Worm (Caenorhabditis elegans): ENCODE results near the gene crn-3.

crn-3 gene

ce11 chrII:10574177-10574576, 13.7 kb upstream of the crn-3 start (continued):
- peak; percentile 33 for TF ChIP-seq snpc-4 (GFP tag; optimal IDR thresholded peaks at IDR 0.05)
- no peak for TF ChIP-seq snpc-4 (tag; optimal IDR thresholded peaks at IDR 0.05)
- no peak for TF ChIP-seq sptf-2 (GFP tag; optimal IDR thresholded peaks at IDR 0.05)
- TF ChIP-seq die-1 (tag; optimal IDR thresholded peaks at IDR 0.05), result no peak
- TF ChIP-seq somi-1 (GFP tag; optimal IDR thresholded peaks at IDR 0.05), result no peak
- TF ChIP-seq cebp-2 (GFP tag; IDR thresholded peaks at IDR 0.05), result no peak
- TF ChIP-seq let-526 (GFP tag; IDR thresholded peaks at IDR 0.05), result no peak
- TF ChIP-seq Y53G8AR.9 (GFP tag; conservative IDR thresholded peaks at IDR 0.05), result no peak
- no peak for TF ChIP-seq F33H1.4 (GFP tag; IDR thresholded peaks at IDR 0.05)
- TF ChIP-seq lin-40 (tag; optimal IDR thresholded peaks at IDR 0.05), result no peak
- 0 out of 2 replicates have a peak, but pooled peaks have one; percentile 50 for TF ChIP-seq hsf-1 (GFP tag; IDR thresholded peaks at IDR 0.05)
- no peak for TF ChIP-seq F57A8.1 (GFP tag; optimal IDR thresholded peaks at IDR 0.05)
- TF ChIP-seq ceh-58 (GFP tag; IDR thresholded peaks at IDR 0.05), result no peak
- no peak for TF ChIP-seq hmg-20 (GFP tag; IDR thresholded peaks at IDR 0.05)
- TF ChIP-seq K11D2.4 (GFP tag; IDR thresholded peaks at IDR 0.05), result no peak
- no peak for TF ChIP-seq let-607 (tag; optimal IDR thresholded peaks at IDR 0.05)
- no peak for TF ChIP-seq xnd-1 (tag; optimal IDR thresholded peaks at IDR 0.05)
- no peak for TF ChIP-seq mcd-1 (GFP tag; IDR thresholded peaks at IDR 0.05)
- TF ChIP-seq egl-18 (GFP tag; IDR thresholded peaks at IDR 0.05), result no peak
- TF ChIP-seq snpc-1.1 (tag; optimal IDR thresholded peaks at IDR 0.05; ENCODE audit: insufficient read depth), result no peak
- TF ChIP-seq tbp1 (GFP tag; optimal IDR thresholded peaks at IDR 0.05), result no peak
- no peak for TF ChIP-seq nfyb-1 (GFP tag; IDR thresholded peaks at IDR 0.05)
- no peak for TF ChIP-seq Y56A3A.18 (GFP tag; IDR thresholded peaks at IDR 0.05)
- TF ChIP-seq mel-28 (tag; optimal IDR thresholded peaks at IDR 0.05; ENCODE audit: borderline replicate concordance), result no peak
- TF ChIP-seq nfya-1 (tag; optimal IDR thresholded peaks at IDR 0.05; ENCODE audit: borderline replicate concordance, insufficient read depth), result no peak
- no peak for TF ChIP-seq F10E7.11 (tag; optimal IDR thresholded peaks at IDR 0.05)
- peak; percentile 10; the same call in 1 of the 2 replicates for TF ChIP-seq ekl-4 (GFP tag; IDR thresholded peaks at IDR 0.05)
- no peak for TF ChIP-seq Y53F4B.3 (GFP tag; IDR thresholded peaks at IDR 0.05)
- no peak for TF ChIP-seq repo-1 (tag; optimal IDR thresholded peaks at IDR 0.05)
- peak; percentile 35 for TF ChIP-seq snpc-1.3 (tag; optimal IDR thresholded peaks at IDR 0.05; ENCODE audit: insufficient read depth)
- no peak for TF ChIP-seq egrh-3 (GFP tag; IDR thresholded peaks at IDR 0.05)
- no peak for TF ChIP-seq F49E8.2 (tag; optimal IDR thresholded peaks at IDR 0.05; ENCODE audit: insufficient read depth)
- TF ChIP-seq ceh-100 (GFP tag; IDR thresholded peaks at IDR 0.05), result 0 out of 2 replicates have a peak, but pooled peaks have one; percentile 9
- no peak for TF ChIP-seq dpl-1 (GFP tag; optimal IDR thresholded peaks at IDR 0.05)
- no peak for TF ChIP-seq akir-1 (GFP tag; optimal IDR thresholded peaks at IDR 0.05)
- TF ChIP-seq madf-3 (GFP tag; IDR thresholded peaks at IDR 0.05), result no peak
- no peak for TF ChIP-seq lir-1 (GFP tag; conservative IDR thresholded peaks at IDR 0.05)
- TF ChIP-seq ets-4 (GFP tag; optimal IDR thresholded peaks at IDR 0.05), result no peak
- TF ChIP-seq pha-4 (tag; optimal IDR thresholded peaks at IDR 0.05), result no peak
- TF ChIP-seq hlh-12 (tag; optimal IDR thresholded peaks at IDR 0.05), result no peak
- 0 out of 2 replicates have a peak, but pooled peaks have one; percentile 15 for TF ChIP-seq ceh-91 (GFP tag; IDR thresholded peaks at IDR 0.05)
- TF ChIP-seq nhr-27 (tag; optimal IDR thresholded peaks at IDR 0.05), result no peak
- no peak for TF ChIP-seq zim-3 (tag; optimal IDR thresholded peaks at IDR 0.05)
- no peak for TF ChIP-seq efl-1 (GFP tag; optimal IDR thresholded peaks at IDR 0.05)
- no peak for TF ChIP-seq C06A6.2 (GFP tag; conservative IDR thresholded peaks at IDR 0.05)
- no peak for TF ChIP-seq hmg-1.2 (GFP tag; IDR thresholded peaks at IDR 0.05)
- no peak for TF ChIP-seq B0336.3 (GFP tag; IDR thresholded peaks at IDR 0.05)
- TF ChIP-seq him-1 (tag; optimal IDR thresholded peaks at IDR 0.05), result peak; percentile 18
